Fruit fly (Drosophila melanogaster): ENCODE measurements around the gene CG32259.

- TF ChIP-seq CG8478 (optimal IDR thresholded peaks at IDR 0.05) (no peak), pan (optimal IDR thresholded peaks at IDR 0.05) (no peak), psq (optimal IDR thresholded peaks at IDR 0.05) (no peak), usp (GFP tag; optimal IDR thresholded peaks at IDR 0.05) (no peak), EcR (GFP tag; optimal IDR thresholded peaks at IDR 0.05) (no peak)
Measured at dm6 chr3L:4028305-4028704, 40.9 kb upstream of the CG32259 start, which contains the start of the genes Gr64b and Gr64c.
